Worm (Caenorhabditis elegans): Measurements from ENCODE around the gene Y75B8A.23.

- TF ChIP-seq F57A8.1 (GFP tag; optimal IDR thresholded peaks at IDR 0.05) (no peak), pha-4 (tag; optimal IDR thresholded peaks at IDR 0.05) (no peak), ama-1 (optimal IDR thresholded peaks at IDR 0.05) (no peak), ama-1 (GFP tag; optimal IDR thresholded peaks at IDR 0.05) (no peak), sea-2 (GFP tag; IDR thresholded peaks at IDR 0.05) (no peak), D2030.7 (GFP tag; IDR thresholded peaks at IDR 0.05) (no peak), attf-3 (GFP tag; conservative IDR thresholded peaks at IDR 0.05) (no peak), mxl-1 (tag; optimal IDR thresholded peaks at IDR 0.05) (no peak), B0035.1 (tag; optimal IDR thresholded peaks at IDR 0.05) (no peak), rec-8 (tag; optimal IDR thresholded peaks at IDR 0.05) (no peak), athp-1 (tag; optimal IDR thresholded peaks at IDR 0.05) (no peak), F33H1.4 (GFP tag; IDR thresholded peaks at IDR 0.05) (no peak)
These were observed 42.0 kb downstream of the Y75B8A.23 start for ce11 chrIII:12292465-12292864.

Data from whole organism, young adult.